Worm (Caenorhabditis elegans): Measurements from ENCODE around the gene C32B5.13.

DNA sequence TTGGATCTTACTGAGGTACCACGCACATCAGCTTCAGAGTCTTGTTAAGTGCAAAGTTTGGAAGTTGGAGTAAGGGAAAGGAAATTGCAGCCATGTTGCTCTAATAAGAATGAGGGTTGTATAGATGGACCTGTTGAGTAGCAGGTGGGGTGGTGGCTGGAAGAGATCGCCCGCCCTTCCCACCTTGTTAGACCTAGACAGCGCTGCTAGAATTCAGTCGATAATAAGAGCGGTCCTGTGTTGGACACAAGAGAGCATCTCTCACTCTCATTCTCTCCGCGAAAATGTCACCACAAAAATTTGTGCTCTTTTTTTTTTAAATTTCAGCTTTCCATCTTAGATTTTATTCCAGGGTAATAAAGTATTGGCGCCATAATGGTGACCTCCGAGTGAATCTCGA is 39.5 kb upstream of the C32B5.13 start, which contains the start of the genes fbxb-30 and F45D11.5:
- TF ChIP-seq nhr-12 (tag; optimal IDR thresholded peaks at IDR 0.05): no peak
- no peak for TF ChIP-seq pha-4 (tag; optimal IDR thresholded peaks at IDR 0.05)
- no peak for TF ChIP-seq nhr-76 (tag; optimal IDR thresholded peaks at IDR 0.05)
- TF ChIP-seq M03D4.4 (tag; optimal IDR thresholded peaks at IDR 0.05): no peak
- TF ChIP-seq unc-62 (GFP tag; optimal IDR thresholded peaks at IDR 0.05): no peak
- no peak for TF ChIP-seq lin-13 (tag; optimal IDR thresholded peaks at IDR 0.05)
- no peak for TF ChIP-seq nhr-237 (tag; optimal IDR thresholded peaks at IDR 0.05)
- TF ChIP-seq ces-1 (GFP tag; optimal IDR thresholded peaks at IDR 0.05): no peak
- no peak for TF ChIP-seq drap-1 (GFP tag; optimal IDR thresholded peaks at IDR 0.05)
- no peak for TF ChIP-seq ham-2 (GFP tag; optimal IDR thresholded peaks at IDR 0.05)
- no peak for TF ChIP-seq bed-3 (GFP tag; optimal IDR thresholded peaks at IDR 0.05)
- TF ChIP-seq ztf-11 (tag; optimal IDR thresholded peaks at IDR 0.05): no peak
- TF ChIP-seq lin-32 (GFP tag; optimal IDR thresholded peaks at IDR 0.05): no peak
- no peak for TF ChIP-seq mab-5 (tag; optimal IDR thresholded peaks at IDR 0.05)
